Fruit fly (Drosophila melanogaster) whole organism, prepupa: ENCODE measurements around the gene GATAe.

Source experiments
- CG10631 ChIP-seq: fragments of 200-800 bp; sonication (Bioruptor generic); optimal IDR thresholded peaks from 2 replicates; lab custom pipeline; 2016; ENCODE audit warnings: missing biosample characterization, missing genetic modification characterization
- CG15336 ChIP-seq: fragments of 200-800 bp; sonication (Bioruptor generic); IDR thresholded peaks from 2 replicates; pipeline ENCODE4 v1.3.6; 2022; ENCODE audit warnings: missing biosample characterization, missing genetic modification characterization
- CG1621 ChIP-seq: fragments of 200-800 bp; sonication (Bioruptor generic); optimal IDR thresholded peaks from 3 replicates; lab custom pipeline; 2018; ENCODE audit warnings: missing biosample characterization, mild to moderate bottlenecking, missing genetic modification characterization
- CG3032 ChIP-seq: fragments of 200-800 bp; optimal IDR thresholded peaks from 2 replicates; lab custom pipeline; 2019; ENCODE audit warnings: missing biosample characterization, mild to moderate bottlenecking, missing genetic modification characterization, moderate library complexity
- CG31627 ChIP-seq: fragments of 200-800 bp; sonication (Bioruptor generic); optimal IDR thresholded peaks from 3 replicates; lab custom pipeline; 2016; ENCODE audit warnings: missing biosample characterization, missing genetic modification characterization
- CG34406 ChIP-seq: fragments of 200-800 bp; sonication (Bioruptor generic); optimal IDR thresholded peaks from 3 replicates; lab custom pipeline; 2016; ENCODE audit warnings: missing biosample characterization, missing genetic modification characterization
- CG3919 ChIP-seq: fragments of 200-800 bp; sonication (Bioruptor generic); optimal IDR thresholded peaks from 3 replicates; lab custom pipeline; 2016; ENCODE audit warnings: missing biosample characterization, missing genetic modification characterization
- CG4318 ChIP-seq: fragments of 200-800 bp; sonication (Bioruptor generic); optimal IDR thresholded peaks from 3 replicates; lab custom pipeline; 2017; ENCODE audit warnings: missing biosample characterization, mild to moderate bottlenecking, missing genetic modification characterization
- CG6163 ChIP-seq: fragments of 200-800 bp; sonication (Bioruptor generic); IDR thresholded peaks from 3 replicates; pipeline ENCODE4 v1.3.6; 2022; ENCODE audit warnings: missing biosample characterization, missing genetic modification characterization
- CG6276 ChIP-seq: fragments of 200-800 bp; sonication (Bioruptor generic); optimal IDR thresholded peaks from 2 replicates; lab custom pipeline; 2017; ENCODE audit warnings: missing biosample characterization, mild to moderate bottlenecking, missing genetic modification characterization
- CG6792 ChIP-seq: fragments of 200-800 bp; sonication (Bioruptor generic); optimal IDR thresholded peaks from 3 replicates; lab custom pipeline; 2016; ENCODE audit warnings: missing biosample characterization, missing genetic modification characterization
- CG7368 ChIP-seq: fragments of 200-800 bp; sonication (Bioruptor generic); optimal IDR thresholded peaks from 3 replicates; lab custom pipeline; 2016; ENCODE audit warnings: missing biosample characterization, missing genetic modification characterization
- CG8319 ChIP-seq: fragments of 200-800 bp; sonication (Bioruptor generic); optimal IDR thresholded peaks from 3 replicates; lab custom pipeline; 2016; ENCODE audit warnings: missing biosample characterization, missing genetic modification characterization
- CG8632 ChIP-seq: fragments of 200-800 bp; sonication (Bioruptor generic); optimal IDR thresholded peaks from 3 replicates; lab custom pipeline; 2016; ENCODE audit warnings: missing biosample characterization, missing genetic modification characterization
- CG9139 ChIP-seq: fragments of 200-800 bp; sonication (Bioruptor generic); optimal IDR thresholded peaks from 3 replicates; lab custom pipeline; 2017; ENCODE audit warnings: missing biosample characterization, mild to moderate bottlenecking, missing genetic modification characterization
- Eip75B ChIP-seq: fragments of 200-800 bp; sonication (Bioruptor generic); optimal IDR thresholded peaks from 3 replicates; lab custom pipeline; 2016; ENCODE audit warnings: missing biosample characterization, missing genetic modification characterization
- Eip78C ChIP-seq: fragments of 200-800 bp; sonication (Bioruptor generic); peaks from one replicate; lab custom pipeline; 2016; ENCODE audit warnings: missing biosample characterization, missing genetic modification characterization
- Ets21C ChIP-seq: fragments of 200-800 bp; sonication (Bioruptor generic); optimal IDR thresholded peaks from 3 replicates; lab custom pipeline; 2016; ENCODE audit warnings: missing biosample characterization, missing genetic modification characterization
- Hr39 ChIP-seq: fragments of 200-800 bp; sonication (Bioruptor generic); optimal IDR thresholded peaks from 2 replicates; lab custom pipeline; 2016; ENCODE audit warnings: missing biosample characterization, missing genetic modification characterization
- Hr4 ChIP-seq: fragments of 200-800 bp; sonication (Bioruptor generic); optimal IDR thresholded peaks from 3 replicates; lab custom pipeline; 2016; ENCODE audit warnings: missing biosample characterization, missing genetic modification characterization
- Met ChIP-seq: fragments of 200-800 bp; sonication (Bioruptor generic); optimal IDR thresholded peaks from 3 replicates; lab custom pipeline; 2016; ENCODE audit warnings: missing biosample characterization, missing genetic modification characterization
- Sox102F ChIP-seq: fragments of 200-800 bp; sonication (Bioruptor generic); optimal IDR thresholded peaks from 2 replicates; lab custom pipeline; 2016; ENCODE audit warnings: missing biosample characterization, mild to moderate bottlenecking, missing genetic modification characterization
- cyc ChIP-seq: fragments of 200-800 bp; sonication (Bioruptor generic); optimal IDR thresholded peaks from 3 replicates; lab custom pipeline; 2016; ENCODE audit warnings: missing biosample characterization, missing genetic modification characterization
- dac ChIP-seq: fragments of 200-800 bp; sonication (Bioruptor generic); optimal IDR thresholded peaks from 2 replicates; lab custom pipeline; 2017; ENCODE audit warnings: missing biosample characterization, mild to moderate bottlenecking, missing genetic modification characterization
- dsx ChIP-seq: fragments of 200-800 bp; optimal IDR thresholded peaks from 3 replicates; lab custom pipeline; 2019; ENCODE audit warnings: missing biosample characterization, mild to moderate bottlenecking, missing genetic modification characterization, moderate library complexity; ENCODE audit not compliant: poor library complexity, severe bottlenecking
- eg ChIP-seq: fragments of 200-800 bp; sonication (Bioruptor generic); IDR thresholded peaks from 3 replicates; pipeline ENCODE4 v1.3.6; 2022; ENCODE audit warnings: missing biosample characterization, missing genetic modification characterization
- esn ChIP-seq: fragments of 200-800 bp; sonication (Bioruptor generic); optimal IDR thresholded peaks from 2 replicates; lab custom pipeline; 2016; ENCODE audit warnings: missing biosample characterization, mild to moderate bottlenecking, missing genetic modification characterization, moderate library complexity
- fd59A ChIP-seq: fragments of 200-800 bp; sonication (Bioruptor generic); optimal IDR thresholded peaks from 2 replicates; lab custom pipeline; 2017; ENCODE audit warnings: missing biosample characterization, mild to moderate bottlenecking, missing genetic modification characterization, missing genetic modification reagents
- fkh ChIP-seq: fragments of 200-800 bp; sonication (Bioruptor generic); optimal IDR thresholded peaks from 3 replicates; lab custom pipeline; 2017; ENCODE audit warnings: missing biosample characterization, mild to moderate bottlenecking, missing genetic modification characterization, moderate library complexity
- net ChIP-seq: fragments of 200-800 bp; sonication (Bioruptor generic); optimal IDR thresholded peaks from 3 replicates; lab custom pipeline; 2016; ENCODE audit warnings: missing biosample characterization, missing genetic modification characterization
- ss ChIP-seq, 2 experiments: fragments of 200-800 bp; sonication (Bioruptor generic); optimal IDR thresholded peaks; 2 replicates in 1 of 2; 3 replicates in 1 of 2; lab custom pipeline; 2017 to 2018; ENCODE audit warnings: mild to moderate bottlenecking in 2 of 2, missing biosample characterization in 2 of 2, missing genetic modification characterization in 2 of 2, moderate library complexity in 1 of 2
- svp ChIP-seq: fragments of 200-800 bp; sonication (Bioruptor generic); peaks from one replicate; lab custom pipeline; 2016; ENCODE audit warnings: missing biosample characterization, missing genetic modification characterization
- topi ChIP-seq: fragments of 200-800 bp; sonication (Bioruptor generic); optimal IDR thresholded peaks from 3 replicates; lab custom pipeline; 2016; ENCODE audit warnings: missing biosample characterization, missing genetic modification characterization
- vri ChIP-seq: fragments of 200-800 bp; sonication (Bioruptor generic); optimal IDR thresholded peaks from 3 replicates; lab custom pipeline; 2016; ENCODE audit warnings: missing biosample characterization, mild to moderate bottlenecking, missing genetic modification characterization

The GATAe gene

DNA sequence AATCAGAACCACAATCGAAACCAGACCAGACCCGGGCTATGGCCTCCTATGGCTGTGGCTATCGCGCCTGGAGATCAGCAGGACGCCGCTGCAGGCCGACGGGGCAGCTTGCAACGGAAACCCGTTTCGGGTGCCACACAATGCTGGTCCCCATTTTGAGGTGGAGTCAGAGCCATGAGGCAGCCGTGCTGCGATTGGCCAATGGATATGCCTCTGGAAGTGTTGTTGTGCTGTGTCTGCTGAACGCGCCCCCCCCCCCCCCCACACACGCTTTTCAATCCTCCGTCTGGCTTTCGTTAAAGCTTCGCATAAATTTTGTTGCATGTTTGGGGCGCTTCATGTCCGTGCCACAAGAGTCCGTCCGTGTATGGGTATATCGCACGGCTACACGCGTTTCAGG lies 15.2 kb downstream of the GATAe start:
- no peak for TF ChIP-seq Ets21C (GFP tag; lab: Kevin White, UChicago)
- no peak for TF ChIP-seq dac
- no peak for TF ChIP-seq CG6792 (GFP tag; lab: Kevin White, UChicago)
- TF ChIP-seq CG8319 (GFP tag; lab: Kevin White, UChicago) = no peak
- TF ChIP-seq topi (GFP tag; lab: Kevin White, UChicago) = no peak
- no peak for TF ChIP-seq CG3032
- no peak for TF ChIP-seq CG34406 (GFP tag; lab: Kevin White, UChicago)
- TF ChIP-seq Eip75B (GFP tag; lab: Kevin White, UChicago) = no peak
- TF ChIP-seq CG10631 (GFP tag; lab: Kevin White, UChicago) = no peak
- TF ChIP-seq cyc (GFP tag; lab: Kevin White, UChicago) = no peak
- TF ChIP-seq CG4318 = no peak
- no peak for TF ChIP-seq net (GFP tag; lab: Kevin White, UChicago)
- no peak for TF ChIP-seq Hr39

DNA sequence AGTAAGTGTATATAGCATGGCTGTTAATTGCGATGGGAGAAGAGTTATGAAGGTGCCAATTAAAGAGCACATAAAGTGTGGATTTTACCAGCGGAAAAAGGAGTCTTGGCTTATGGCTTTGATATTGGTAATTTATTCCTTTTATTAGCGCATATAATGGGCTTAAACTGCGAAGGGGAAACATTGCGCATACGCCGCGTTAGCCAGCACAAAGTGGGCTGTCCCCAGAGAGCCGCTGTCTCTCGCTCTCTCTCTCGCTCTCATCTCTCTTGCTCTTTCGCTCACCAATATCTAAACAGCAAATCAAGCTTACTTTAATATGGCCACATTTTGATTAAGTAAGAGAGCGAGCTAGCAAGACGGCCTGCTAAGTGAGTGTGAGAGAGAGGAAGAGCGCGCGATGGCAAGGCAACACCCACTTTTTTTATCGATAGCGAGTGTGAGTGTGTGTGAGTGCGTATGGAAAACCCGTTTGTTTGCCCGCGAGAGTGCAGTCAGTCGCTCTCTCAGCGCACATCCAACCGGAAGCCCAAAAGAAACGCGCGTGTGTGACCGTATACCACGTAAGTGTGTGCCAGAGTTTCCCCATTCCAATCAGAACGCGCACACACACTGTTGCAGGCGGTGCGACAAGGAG lies 16.8 kb downstream of the GATAe start, which contains the start of gene pnr:
pnr (plus strand) TSS at position 493 of the 637 bp plus-strand sequence.
- peak; percentile 29 for TF ChIP-seq esn
- TF ChIP-seq ss (GFP tag; optimal IDR thresholded peaks at IDR 0.05; lab: Kevin White, UChicago) = peak in 1 of 2 experiments; percentile 17
- no peak for TF ChIP-seq CG31627 (GFP tag; lab: Kevin White, UChicago)
- peak; percentile 13 for TF ChIP-seq net (GFP tag; lab: Kevin White, UChicago)
- peak; percentile 5 for TF ChIP-seq CG1621 (tag; lab: Kevin White, UChicago)
- TF ChIP-seq fkh = peak; percentile 94
- peak; percentile 68; the same call in 2 of the 3 replicates for TF ChIP-seq CG6163 (GFP tag; lab: Robert Waterston, UW)
- peak; percentile 4 for TF ChIP-seq CG7368
- no peak for TF ChIP-seq Ets21C (GFP tag; lab: Kevin White, UChicago)
- peak; percentile 7 for TF ChIP-seq CG34406 (GFP tag; lab: Kevin White, UChicago)
- TF ChIP-seq vri (GFP tag; lab: Kevin White, UChicago) = peak; percentile 54
- no peak for TF ChIP-seq fd59A (GFP tag; lab: Kevin White, UChicago)
- peak; percentile 5 for TF ChIP-seq Eip75B (GFP tag; lab: Kevin White, UChicago)
- no peak for TF ChIP-seq CG9139 (GFP tag; lab: Kevin White, UChicago)
- TF ChIP-seq CG15336 (GFP tag; lab: Robert Waterston, UW) = 0 out of 2 replicates have a peak, but pooled peaks have one; percentile 12
- peak; percentile 11 for TF ChIP-seq Met (GFP tag; lab: Kevin White, UChicago)
- peak; percentile 27 for TF ChIP-seq dsx (GFP tag; lab: Kevin White, UChicago)
- TF ChIP-seq Eip78C (GFP tag; lab: Kevin White, UChicago) = peak; percentile 78
- TF ChIP-seq CG3919 = peak; percentile 23
- peak; percentile 14 for TF ChIP-seq Sox102F (GFP tag; lab: Kevin White, UChicago)
- TF ChIP-seq, all 60 proteins: peak for 16

DNA sequence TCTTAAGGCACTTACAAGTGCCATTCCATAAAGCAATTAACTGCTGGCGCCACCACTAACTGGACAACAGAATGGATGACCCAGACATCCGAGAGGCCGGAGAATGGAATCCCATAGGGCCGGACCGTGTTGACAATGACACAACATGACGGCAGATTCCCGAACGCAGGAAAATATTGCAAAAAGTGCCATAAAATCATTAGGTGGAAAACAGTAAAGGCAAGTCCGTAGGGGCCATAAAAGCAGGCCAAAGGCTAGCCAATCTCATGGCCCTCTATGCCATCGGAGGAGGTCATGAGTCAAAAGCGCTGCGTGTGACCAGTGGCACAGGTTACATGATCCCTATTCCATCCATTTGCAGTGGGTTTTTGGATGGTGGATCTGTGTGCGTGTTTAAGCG lies 19.7 kb downstream of the GATAe start:
- TF ChIP-seq eg (GFP tag; lab: Robert Waterston, UW) (no peak), CG10631 (GFP tag; lab: Kevin White, UChicago) (no peak), CG6276 (GFP tag; lab: Kevin White, UChicago) (no peak), CG1621 (tag; lab: Kevin White, UChicago) (no peak), vri (GFP tag; lab: Kevin White, UChicago) (no peak), CG15336 (GFP tag; lab: Robert Waterston, UW) (no peak), CG6163 (GFP tag; lab: Robert Waterston, UW) (no peak), ss (GFP tag; optimal IDR thresholded peaks at IDR 0.05; lab: Kevin White, UChicago) (no peak)

DNA sequence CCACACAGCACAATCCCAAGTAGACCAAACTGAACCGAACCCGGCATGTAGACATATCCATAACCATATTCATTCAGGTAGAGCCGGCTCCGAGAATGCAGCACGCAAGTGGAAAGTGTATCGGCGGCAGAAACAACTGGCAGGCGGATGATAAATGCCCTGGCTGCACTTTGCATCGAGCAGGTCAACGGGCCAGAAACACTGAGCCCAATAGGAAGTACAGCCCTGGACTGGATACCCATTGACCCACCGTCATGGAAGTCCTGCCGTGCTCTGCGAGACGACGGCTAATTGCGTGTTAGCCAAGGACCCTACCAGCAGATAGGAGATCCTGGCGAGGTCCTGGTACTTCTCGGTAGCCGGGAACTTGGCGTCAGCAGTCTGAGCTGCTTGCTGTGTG lies 20.7 kb downstream of the GATAe start:
- TF ChIP-seq CG8319 (GFP tag; lab: Kevin White, UChicago) (no peak), Eip75B (GFP tag; lab: Kevin White, UChicago) (no peak), fd59A (GFP tag; lab: Kevin White, UChicago) (no peak), Hr39 (no peak), svp (GFP tag; lab: Kevin White, UChicago) (no peak), CG8632 (GFP tag; lab: Kevin White, UChicago) (no peak), Hr4 (GFP tag; lab: Kevin White, UChicago) (no peak), CG6792 (GFP tag; lab: Kevin White, UChicago) (no peak)
- TF ChIP-seq, all 60 proteins: peak for 0
